Fruit fly (Drosophila melanogaster) whole organism: ENCODE data around the gene CG11889.

Source experiments
- psq ChIP-seq: fragments of >200 bp; optimal IDR thresholded peaks from 2 replicates; lab custom pipeline; 2017
- usp ChIP-seq: fragments of >200 bp; optimal IDR thresholded peaks from 2 replicates; lab custom pipeline; 2017; ENCODE audit warnings: missing biosample characterization, missing genetic modification characterization, mixed read lengths

dm6 chr3R:25300575-25300974 is 30.6 kb downstream of the CG11889 start, which contains the start of gene CG13659:
- no peak for TF ChIP-seq psq (lab: Kevin White, UChicago)
- TF ChIP-seq usp (GFP tag; lab: Kevin White, UChicago): no peak
